Fruit fly (Drosophila melanogaster) whole organism, embryonic: Measurements from ENCODE around the gene Sb.

ENCODE experiments used
- CG10267 ChIP-seq: fragments of 200-800 bp; sonication (Bioruptor generic); optimal IDR thresholded peaks from 2 replicates; lab custom pipeline; 2018; ENCODE audit warnings: missing biosample characterization, mild to moderate bottlenecking, missing genetic modification characterization, moderate library complexity
- CG11723 ChIP-seq: fragments of 200-800 bp; sonication (Bioruptor generic); optimal IDR thresholded peaks from 2 replicates; lab custom pipeline; 2017; ENCODE audit warnings: missing biosample characterization, mild to moderate bottlenecking, missing genetic modification characterization
- CG12236 ChIP-seq: fragments of 200-800 bp; sonication (Bioruptor generic); optimal IDR thresholded peaks from 2 replicates; lab custom pipeline; 2016; ENCODE audit warnings: missing biosample characterization, missing genetic modification characterization
- CG12942 ChIP-seq: fragments of 200-800 bp; sonication (Bioruptor generic); optimal IDR thresholded peaks from 3 replicates; lab custom pipeline; 2016; ENCODE audit warnings: missing biosample characterization, missing genetic modification characterization
- CG14710 ChIP-seq: fragments of 200-800 bp; sonication (Bioruptor generic); optimal IDR thresholded peaks from 3 replicates; lab custom pipeline; 2019; ENCODE audit warnings: missing biosample characterization, mild to moderate bottlenecking, missing genetic modification characterization, moderate library complexity
- CG15601 ChIP-seq: fragments of 200-800 bp; sonication (Bioruptor generic); optimal IDR thresholded peaks from 3 replicates; lab custom pipeline; 2019; ENCODE audit warnings: missing biosample characterization, mild to moderate bottlenecking, missing genetic modification characterization, moderate library complexity
- CG15696 ChIP-seq: fragments of 200-800 bp; sonication (Bioruptor generic); optimal IDR thresholded peaks from 2 replicates; lab custom pipeline; 2019; ENCODE audit warnings: missing biosample characterization, mild to moderate bottlenecking, missing genetic modification characterization, moderate library complexity
- CG16813 ChIP-seq: fragments of 200-800 bp; sonication (Bioruptor generic); IDR thresholded peaks from 3 replicates; pipeline ENCODE4 v1.3.6; 2022; ENCODE audit warnings: missing biosample characterization, missing genetic modification characterization; ENCODE audit not compliant: partially characterized antibody
- CG17186 ChIP-seq: fragments of 200-800 bp; sonication (Bioruptor generic); optimal IDR thresholded peaks from 3 replicates; lab custom pipeline; 2017; ENCODE audit warnings: missing biosample characterization, missing genetic modification reagents, missing genetic modification characterization
- CG17359 ChIP-seq: fragments of 200-800 bp; sonication (Bioruptor generic); optimal IDR thresholded peaks from 3 replicates; lab custom pipeline; 2018; ENCODE audit warnings: missing biosample characterization, mild to moderate bottlenecking, missing genetic modification characterization, moderate library complexity
- CG2116 ChIP-seq: fragments of 200-800 bp; sonication (Bioruptor generic); optimal IDR thresholded peaks from 3 replicates; lab custom pipeline; 2018; ENCODE audit warnings: missing biosample characterization, mild to moderate bottlenecking, missing genetic modification characterization
- CG2678 ChIP-seq: fragments of 200-800 bp; sonication (Bioruptor generic); optimal IDR thresholded peaks from 3 replicates; lab custom pipeline; 2019; ENCODE audit warnings: missing biosample characterization, mild to moderate bottlenecking, missing genetic modification characterization, moderate library complexity
- CG30403 ChIP-seq: fragments of 200-800 bp; sonication (Bioruptor generic); optimal IDR thresholded peaks from 3 replicates; lab custom pipeline; 2016; ENCODE audit warnings: missing biosample characterization, missing genetic modification characterization
- CG32532 ChIP-seq: fragments of 200-800 bp; sonication (Bioruptor generic); IDR thresholded peaks from 2 replicates; pipeline ENCODE4 v1.3.6; 2022; ENCODE audit warnings: missing biosample characterization, missing genetic modification characterization
- CG34224 ChIP-seq: fragments of 200-800 bp; sonication (Bioruptor generic); IDR thresholded peaks from 3 replicates; pipeline ENCODE4 v1.3.6; 2022; ENCODE audit warnings: missing biosample characterization, missing genetic modification characterization; ENCODE audit not compliant: partially characterized antibody
- CG3995 ChIP-seq: fragments of 200-800 bp; sonication (Bioruptor generic); optimal IDR thresholded peaks from 3 replicates; lab custom pipeline; 2016; ENCODE audit warnings: missing biosample characterization, missing genetic modification characterization
- CG5180 ChIP-seq: fragments of 200-800 bp; sonication (Bioruptor generic); optimal IDR thresholded peaks from 3 replicates; lab custom pipeline; 2017; ENCODE audit warnings: missing biosample characterization, missing genetic modification characterization, mild to moderate bottlenecking, moderate library complexity, missing genetic modification reagents
- CG5245 ChIP-seq: fragments of 200-800 bp; sonication (Bioruptor generic); optimal IDR thresholded peaks from 3 replicates; lab custom pipeline; 2016; ENCODE audit warnings: missing biosample characterization, missing genetic modification characterization
- CG6791 ChIP-seq: fragments of 200-800 bp; sonication (Bioruptor generic); IDR thresholded peaks from 3 replicates; pipeline ENCODE4 v1.3.6; 2022; ENCODE audit warnings: missing biosample characterization, missing genetic modification characterization; ENCODE audit not compliant: partially characterized antibody
- CG7928 ChIP-seq: fragments of 200-800 bp; sonication (Bioruptor generic); optimal IDR thresholded peaks from 2 replicates; lab custom pipeline; 2017; ENCODE audit warnings: missing biosample characterization, mild to moderate bottlenecking, missing genetic modification characterization
- CG7963 ChIP-seq: fragments of 200-800 bp; sonication (Bioruptor generic); IDR thresholded peaks from 3 replicates; pipeline ENCODE4 v1.3.6; 2022; ENCODE audit warnings: missing biosample characterization, missing genetic modification characterization; ENCODE audit not compliant: partially characterized antibody
- D ChIP-seq, 2 experiments: fragments of 200-800 bp in 1 of 2; fragments of >200 bp in 1 of 2; sonication (Bioruptor generic) in 1 of 2; optimal IDR thresholded peaks; 2 replicates in 1 of 2; 3 replicates in 1 of 2; lab custom pipeline; 2017; ENCODE audit warnings: mild to moderate bottlenecking in 1 of 2, missing biosample characterization in 1 of 2, missing genetic modification characterization in 1 of 2, missing genetic modification reagents in 1 of 2
- D19A ChIP-seq: fragments of 200-800 bp; optimal IDR thresholded peaks from 3 replicates; lab custom pipeline; 2019; ENCODE audit warnings: missing biosample characterization, mild to moderate bottlenecking, missing genetic modification characterization, moderate library complexity
- Deaf1 ChIP-seq: fragments of 200-800 bp; optimal IDR thresholded peaks from 3 replicates; lab custom pipeline; 2019; ENCODE audit warnings: missing biosample characterization, mild to moderate bottlenecking, missing genetic modification characterization, moderate library complexity
- Dll ChIP-seq: fragments of 200-800 bp; sonication (Bioruptor generic); IDR thresholded peaks from 4 replicates; pipeline ENCODE4 v1.3.6; 2022; ENCODE audit warnings: missing biosample characterization, missing genetic modification characterization; ENCODE audit not compliant: partially characterized antibody
- Hmx ChIP-seq: fragments of 200-800 bp; sonication (Bioruptor generic); optimal IDR thresholded peaks from 2 replicates; lab custom pipeline; 2016; ENCODE audit warnings: missing biosample characterization, missing genetic modification characterization
- Pdp1 ChIP-seq, 2 experiments: fragments of 200-800 bp; sonication (Bioruptor generic); optimal IDR thresholded peaks; 3 replicates each; lab custom pipeline; 2016; ENCODE audit warnings: missing biosample characterization in 2 of 2, missing genetic modification characterization in 2 of 2, mild to moderate bottlenecking in 1 of 2, moderate library complexity in 1 of 2
- Scr ChIP-seq: fragments of 200-800 bp; sonication (Bioruptor generic); IDR thresholded peaks from 2 replicates; pipeline ENCODE4 v1.3.6; 2022; ENCODE audit warnings: missing biosample characterization, missing genetic modification characterization; ENCODE audit not compliant: partially characterized antibody
- Sin3A ChIP-seq: fragments of >200 bp; optimal IDR thresholded peaks from 2 replicates; lab custom pipeline; 2018
- Taf1 ChIP-seq: fragments of 200-800 bp; sonication (Bioruptor generic); IDR thresholded peaks from 2 replicates; pipeline ENCODE4 v1.3.6; 2022; ENCODE audit warnings: missing biosample characterization, missing genetic modification characterization
- Xbp1 ChIP-seq: fragments of 200-800 bp; sonication (Bioruptor generic); optimal IDR thresholded peaks from 3 replicates; lab custom pipeline; 2016; ENCODE audit warnings: missing biosample characterization, mild to moderate bottlenecking, missing genetic modification characterization
- amos ChIP-seq: fragments of 200-800 bp; sonication (Bioruptor generic); IDR thresholded peaks from 2 replicates; pipeline ENCODE4 v1.3.6; 2022; ENCODE audit warnings: missing biosample characterization, missing genetic modification characterization; ENCODE audit not compliant: partially characterized antibody
- crol ChIP-seq: fragments of 200-800 bp; sonication (Bioruptor generic); IDR thresholded peaks from 2 replicates; pipeline ENCODE4 v1.3.6; 2022; ENCODE audit warnings: missing biosample characterization, missing genetic modification characterization
- ems ChIP-seq: fragments of 200-800 bp; sonication (Bioruptor generic); optimal IDR thresholded peaks from 3 replicates; lab custom pipeline; 2016; ENCODE audit warnings: missing biosample characterization, missing genetic modification characterization
- fru ChIP-seq: fragments of >200 bp; optimal IDR thresholded peaks from 2 replicates; lab custom pipeline; 2017
- sens ChIP-seq: fragments of 200-800 bp; sonication (Bioruptor generic); peaks from one replicate; lab custom pipeline; 2016; ENCODE audit warnings: missing biosample characterization, missing genetic modification characterization
- sisA ChIP-seq: fragments of 200-800 bp; sonication (Bioruptor generic); IDR thresholded peaks from 2 replicates; pipeline ENCODE4 v1.3.6; 2022; ENCODE audit warnings: missing biosample characterization, missing genetic modification characterization
- slp2 ChIP-seq: fragments of 200-800 bp; sonication (Bioruptor generic); optimal IDR thresholded peaks from 2 replicates; lab custom pipeline; 2016; ENCODE audit warnings: missing biosample characterization, missing genetic modification characterization
- tna ChIP-seq: fragments of 200-800 bp; sonication (Bioruptor generic); IDR thresholded peaks from 2 replicates; pipeline ENCODE4 v1.3.6; 2022; ENCODE audit warnings: missing biosample characterization, missing genetic modification characterization; ENCODE audit not compliant: partially characterized antibody
- toy ChIP-seq: fragments of 200-800 bp; sonication (Bioruptor generic); IDR thresholded peaks from 2 replicates; pipeline ENCODE4 v1.3.6; 2022; ENCODE audit warnings: missing biosample characterization, missing genetic modification characterization
- ttk ChIP-seq: fragments of 200-800 bp; sonication (Bioruptor generic); IDR thresholded peaks from 2 replicates; pipeline ENCODE4 v2.1.2; 2022; ENCODE audit warnings: missing biosample characterization, missing genetic modification characterization
- tup ChIP-seq: fragments of 200-800 bp; sonication (Bioruptor generic); optimal IDR thresholded peaks from 2 replicates; lab custom pipeline; 2016; ENCODE audit warnings: missing biosample characterization, mild to moderate bottlenecking, missing genetic modification characterization, moderate library complexity
- unc-4 ChIP-seq: fragments of 200-800 bp; sonication (Bioruptor generic); IDR thresholded peaks from 2 replicates; pipeline ENCODE4 v1.3.6; 2022; ENCODE audit warnings: missing biosample characterization, missing genetic modification characterization; ENCODE audit not compliant: partially characterized antibody
- unpg ChIP-seq: fragments of 200-800 bp; sonication (Bioruptor generic); optimal IDR thresholded peaks from 3 replicates; lab custom pipeline; 2018; ENCODE audit warnings: missing biosample characterization, mild to moderate bottlenecking, missing genetic modification characterization, moderate library complexity

The Sb gene

dm6 chr3R:16097661-16098329, 18.2 kb upstream of the Sb start (continued):
- TF ChIP-seq CG7928 (GFP tag; lab: Kevin White, UChicago) (no peak), Xbp1 (GFP tag; lab: Kevin White, UChicago) (peak; percentile 81)

- TF ChIP-seq sens (peak; percentile 85), CG14710 (tag; lab: Kevin White, UChicago) (peak; percentile 81), CG32532 (peak; percentile 53), Scr (GFP tag; lab: Robert Waterston, UW) (peak; percentile 67), tna (GFP tag; lab: Robert Waterston, UW) (peak; percentile 38; the same call in 1 of the 2 replicates), unpg (no peak), CG12942 (peak; percentile 6), CG2678 (tag; lab: Kevin White, UChicago) (peak; percentile 15), CG3995 (no peak), toy (GFP tag; lab: Robert Waterston, UW) (no peak), CG5180 (GFP tag; lab: Kevin White, UChicago) (no peak), CG5245 (GFP tag; lab: Kevin White, UChicago) (no peak), CG6791 (GFP tag; lab: Robert Waterston, UW) (peak; percentile 63; the same call in 2 of the 3 replicates), CG11723 (GFP tag; lab: Kevin White, UChicago) (no peak), unc-4 (GFP tag; lab: Robert Waterston, UW) (peak; percentile 59; the same call in 1 of the 2 replicates), D (optimal IDR thresholded peaks at IDR 0.05; lab: Kevin White, UChicago) (no peak), D (GFP tag; optimal IDR thresholded peaks at IDR 0.05; lab: Kevin White, UChicago) (no peak), CG10267 (peak; percentile 67), Dll (GFP tag; lab: Robert Waterston, UW) (peak; percentile 67; the same call in 3 of the 4 replicates), Pdp1 (GFP tag; optimal IDR thresholded peaks at IDR 0.05; lab: Kevin White, UChicago) (peak; percentile 26 to 48), fru (lab: Kevin White, UChicago) (no peak), crol (GFP tag; lab: Robert Waterston, UW) (no peak), CG17359 (peak; percentile 15), CG34224 (GFP tag; lab: Robert Waterston, UW) (0 out of 3 replicates have a peak, but pooled peaks have one; percentile 13), Hmx (GFP tag; lab: Kevin White, UChicago) (peak; percentile 38), Deaf1 (tag; lab: Kevin White, UChicago) (no peak), CG2116 (peak; percentile 74), CG15696 (peak; percentile 29), ttk (no peak), amos (GFP tag; lab: Robert Waterston, UW) (peak; percentile 70), slp2 (GFP tag; lab: Kevin White, UChicago) (no peak), CG7963 (peak; percentile 57; the same call in 1 of the 3 replicates), Taf1 (GFP tag; lab: Robert Waterston, UW) (no peak), CG17186 (GFP tag; lab: Kevin White, UChicago) (peak; percentile 50), tup (GFP tag; lab: Kevin White, UChicago) (no peak), CG16813 (GFP tag; lab: Robert Waterston, UW) (peak; percentile 67), sisA (GFP tag; lab: Robert Waterston, UW) (peak; percentile 38; the same call in 1 of the 2 replicates), CG15601 (no peak), ems (GFP tag; lab: Kevin White, UChicago) (peak; percentile 19), CG12236 (GFP tag; lab: Kevin White, UChicago) (no peak), Sin3A (lab: Kevin White, UChicago) (peak; percentile 57), CG30403 (GFP tag; lab: Kevin White, UChicago) (peak; percentile 15), D19A (tag; lab: Kevin White, UChicago) (peak; percentile 5)
These were observed 17.4 kb upstream of the Sb start, which contains the start of the genes Mhcl and Akt for dm6 chr3R:16098333-16099267. TSS of gene Mhcl (minus strand) at chr3R:16098761. TSS of gene Akt (plus strand) at chr3R:16099228.
